Fruit fly (Drosophila melanogaster): ENCODE measurements around the gene CG31904.

Gene CG31904

DNA sequence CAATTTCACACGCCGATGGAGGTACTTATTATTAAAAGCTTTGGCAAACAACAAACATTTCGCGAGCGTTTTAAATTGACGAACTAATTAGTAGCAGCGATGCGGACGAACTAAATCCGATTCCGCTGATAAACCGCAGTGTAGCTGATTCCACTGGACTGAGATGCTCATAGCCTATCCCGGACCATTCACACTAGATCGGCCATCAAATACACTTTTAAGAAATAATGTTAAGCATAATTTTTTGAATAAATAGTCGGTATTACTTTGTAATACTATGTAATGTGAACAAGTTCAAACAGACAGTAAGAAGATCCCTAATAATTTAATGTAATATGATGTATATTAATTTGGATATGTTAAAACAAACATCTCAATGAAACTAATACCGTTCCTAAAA, 15.9 kb downstream of the CG31904 start, which contains the start of gene CG13794:
Gene CG13794, minus strand, starts transcription at position 101 of the 400 bp plus-strand sequence.
- TF ChIP-seq EcR (GFP tag; optimal IDR thresholded peaks at IDR 0.05): no peak
- TF ChIP-seq CG8159 (tag; optimal IDR thresholded peaks at IDR 0.05): no peak
- TF ChIP-seq CG15710 (tag; optimal IDR thresholded peaks at IDR 0.05): no peak
- TF ChIP-seq CG12605 (GFP tag; IDR thresholded peaks at IDR 0.05): no peak
- TF ChIP-seq Pif1A (GFP tag; optimal IDR thresholded peaks at IDR 0.05): no peak
- no peak for TF ChIP-seq CG10348 (GFP tag; IDR thresholded peaks at IDR 0.05)
- TF ChIP-seq gl (tag; optimal IDR thresholded peaks at IDR 0.05): no peak

DNA sequence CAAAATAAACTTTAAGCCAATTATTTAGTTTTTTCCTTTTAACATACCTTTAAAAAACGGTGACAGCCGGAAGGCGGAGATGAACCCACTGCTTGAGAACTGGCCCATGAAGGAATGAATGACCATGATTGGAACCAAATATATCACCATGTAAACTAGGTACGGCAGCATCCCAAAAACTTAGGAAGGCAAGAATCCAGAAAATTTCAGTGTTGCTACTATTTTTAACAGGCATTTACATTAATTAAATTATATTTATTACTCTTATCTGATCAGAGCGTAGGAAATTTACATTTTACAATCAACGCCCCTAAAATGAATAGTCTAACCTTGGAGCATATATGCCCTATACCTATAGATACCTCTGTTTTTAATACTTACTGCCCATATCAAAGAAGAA, 16.5 kb downstream of the CG31904 start:
- no peak for TF ChIP-seq Ets98B (GFP tag; IDR thresholded peaks at IDR 0.05)
- TF ChIP-seq EcR (GFP tag; optimal IDR thresholded peaks at IDR 0.05): no peak
- no peak for TF ChIP-seq CG13204 (GFP tag; optimal IDR thresholded peaks at IDR 0.05)
- no peak for TF ChIP-seq Pif1B (GFP tag; optimal IDR thresholded peaks at IDR 0.05)
- TF ChIP-seq CG34367 (tag; optimal IDR thresholded peaks at IDR 0.05): no peak
- no peak for TF ChIP-seq CG8301 (tag; optimal IDR thresholded peaks at IDR 0.05)
- TF ChIP-seq Snoo (tag; optimal IDR thresholded peaks at IDR 0.05): no peak
- TF ChIP-seq fd96Ca (GFP tag; IDR thresholded peaks at IDR 0.05): no peak
- TF ChIP-seq CG14655 (GFP tag; optimal IDR thresholded peaks at IDR 0.05): no peak
- TF ChIP-seq rn (GFP tag; IDR thresholded peaks at IDR 0.05): no peak
- no peak for TF ChIP-seq CG10348 (GFP tag; IDR thresholded peaks at IDR 0.05)
- no peak for TF ChIP-seq gl (tag; optimal IDR thresholded peaks at IDR 0.05)
- no peak for TF ChIP-seq CG8159 (tag; optimal IDR thresholded peaks at IDR 0.05)
- TF ChIP-seq CG12605 (GFP tag; IDR thresholded peaks at IDR 0.05): no peak
- no peak for TF ChIP-seq CG17806 (tag; optimal IDR thresholded peaks at IDR 0.05)
- TF ChIP-seq CG9948 (tag; optimal IDR thresholded peaks at IDR 0.05): no peak
- TF ChIP-seq Pif1A (GFP tag; optimal IDR thresholded peaks at IDR 0.05): no peak
- TF ChIP-seq D1 (tag; optimal IDR thresholded peaks at IDR 0.05): no peak
- no peak for TF ChIP-seq CG15710 (tag; optimal IDR thresholded peaks at IDR 0.05)

DNA sequence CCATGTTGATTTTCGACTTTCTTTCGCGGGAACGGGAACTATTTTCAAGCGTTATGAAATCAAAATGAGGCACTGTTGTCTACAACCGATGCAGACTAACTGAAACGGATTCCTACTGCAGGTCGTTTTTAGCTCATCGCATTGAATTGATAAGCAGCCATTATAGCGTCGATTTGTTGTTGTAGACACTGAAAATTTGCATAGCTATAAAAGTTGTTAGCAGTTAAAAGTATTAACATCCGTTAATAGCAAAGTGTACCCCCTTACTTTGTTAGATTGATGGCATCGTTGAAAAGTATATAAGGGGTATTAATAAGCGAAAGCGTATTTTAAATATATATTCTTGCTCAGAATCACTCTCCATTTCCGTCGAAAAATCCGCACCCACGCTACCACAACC, 19.2 kb downstream of the CG31904 start, which contains the start of gene CG13793:
Gene CG13793, minus strand, starts transcription at position 101 of the 400 bp plus-strand sequence.
- no peak for TF ChIP-seq D1 (tag; optimal IDR thresholded peaks at IDR 0.05)
- no peak for TF ChIP-seq CG8301 (tag; optimal IDR thresholded peaks at IDR 0.05)
- no peak for TF ChIP-seq EcR (GFP tag; optimal IDR thresholded peaks at IDR 0.05)
- no peak for TF ChIP-seq Pif1A (GFP tag; optimal IDR thresholded peaks at IDR 0.05)
- no peak for TF ChIP-seq CG4496 (GFP tag; IDR thresholded peaks at IDR 0.05)
- TF ChIP-seq CG17806 (tag; optimal IDR thresholded peaks at IDR 0.05): no peak
- no peak for TF ChIP-seq CG8159 (tag; optimal IDR thresholded peaks at IDR 0.05)
- TF ChIP-seq CG14655 (GFP tag; optimal IDR thresholded peaks at IDR 0.05): no peak
- TF ChIP-seq CG32121 (GFP tag; IDR thresholded peaks at IDR 0.05): no peak
- no peak for TF ChIP-seq CG12605 (GFP tag; IDR thresholded peaks at IDR 0.05)
- TF ChIP-seq CG13204 (GFP tag; optimal IDR thresholded peaks at IDR 0.05): no peak
- no peak for TF ChIP-seq rn (GFP tag; IDR thresholded peaks at IDR 0.05)
- no peak for TF ChIP-seq gl (tag; optimal IDR thresholded peaks at IDR 0.05)

DNA sequence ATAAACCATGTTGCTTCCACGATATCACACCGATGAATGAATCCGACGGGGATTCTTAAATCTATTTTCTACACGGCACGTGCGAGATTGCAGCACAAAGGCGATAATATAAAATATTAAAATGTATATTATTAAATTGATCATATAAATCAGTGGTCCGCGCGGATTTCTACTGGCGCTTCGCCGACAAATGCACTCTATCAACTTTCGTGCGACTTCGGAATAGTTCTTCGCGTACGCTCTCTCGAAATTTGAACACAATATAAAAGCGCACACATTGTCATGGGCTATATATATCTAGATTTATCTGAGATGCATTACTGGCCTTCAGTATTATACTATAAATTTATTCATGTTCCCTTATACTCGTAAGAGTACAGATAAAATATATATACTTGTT, 22.1 kb downstream of the CG31904 start, which contains the start of gene CG33296:
Gene CG33296, minus strand, starts transcription at position 101 of the 400 bp plus-strand sequence.
- no peak for TF ChIP-seq CG15710 (tag; optimal IDR thresholded peaks at IDR 0.05)
- TF ChIP-seq CG9948 (tag; optimal IDR thresholded peaks at IDR 0.05): no peak
- TF ChIP-seq CG13204 (GFP tag; optimal IDR thresholded peaks at IDR 0.05): no peak
- no peak for TF ChIP-seq CG32121 (GFP tag; IDR thresholded peaks at IDR 0.05)
- no peak for TF ChIP-seq CG34367 (tag; optimal IDR thresholded peaks at IDR 0.05)
- no peak for TF ChIP-seq Pif1B (GFP tag; optimal IDR thresholded peaks at IDR 0.05)
- no peak for TF ChIP-seq CG10348 (GFP tag; IDR thresholded peaks at IDR 0.05)
- TF ChIP-seq Snoo (tag; optimal IDR thresholded peaks at IDR 0.05): no peak
- no peak for TF ChIP-seq CG8159 (tag; optimal IDR thresholded peaks at IDR 0.05)
- TF ChIP-seq CG14655 (GFP tag; optimal IDR thresholded peaks at IDR 0.05): no peak
- no peak for TF ChIP-seq EcR (GFP tag; optimal IDR thresholded peaks at IDR 0.05)
- no peak for TF ChIP-seq D1 (tag; optimal IDR thresholded peaks at IDR 0.05)
- no peak for TF ChIP-seq rn (GFP tag; IDR thresholded peaks at IDR 0.05)
- TF ChIP-seq CG8301 (tag; optimal IDR thresholded peaks at IDR 0.05): no peak

DNA sequence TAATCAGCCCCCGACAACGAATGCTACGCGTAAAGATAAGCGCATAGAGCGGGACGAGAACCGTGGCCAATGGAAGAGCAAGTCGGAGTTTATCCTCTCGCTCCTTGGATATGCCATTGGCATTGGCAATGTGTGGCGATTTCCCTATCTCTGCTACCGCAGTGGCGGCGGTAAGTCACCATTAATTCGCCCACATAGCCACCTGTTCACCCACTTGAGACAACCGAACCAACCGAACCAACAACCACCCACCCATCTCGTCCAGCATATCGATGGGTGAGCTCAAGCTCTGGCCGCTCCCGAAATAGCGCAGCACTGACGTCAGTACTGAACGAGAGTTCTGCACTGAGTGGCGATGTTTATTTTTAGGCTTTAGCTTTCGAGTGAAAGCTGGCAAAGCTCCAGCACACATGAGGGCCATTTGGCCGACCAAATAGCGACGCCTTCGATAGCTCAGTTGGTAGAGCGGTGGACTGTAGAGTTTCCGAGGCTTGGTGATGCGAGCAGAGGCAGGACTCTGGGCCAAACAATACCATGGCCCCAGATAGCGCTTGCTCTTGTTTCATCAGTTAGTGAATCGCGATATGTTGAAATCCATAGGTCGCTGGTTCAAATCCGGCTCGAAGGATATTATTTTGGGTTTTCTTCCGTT, 27.4 kb downstream of the CG31904 start:
- no peak for TF ChIP-seq CG8159 (tag; optimal IDR thresholded peaks at IDR 0.05)
- TF ChIP-seq CG4496 (GFP tag; IDR thresholded peaks at IDR 0.05): 0 out of 3 replicates have a peak, but pooled peaks have one; percentile 18
- TF ChIP-seq CG8301 (tag; optimal IDR thresholded peaks at IDR 0.05): no peak
- TF ChIP-seq Pif1B (GFP tag; optimal IDR thresholded peaks at IDR 0.05): no peak

DNA sequence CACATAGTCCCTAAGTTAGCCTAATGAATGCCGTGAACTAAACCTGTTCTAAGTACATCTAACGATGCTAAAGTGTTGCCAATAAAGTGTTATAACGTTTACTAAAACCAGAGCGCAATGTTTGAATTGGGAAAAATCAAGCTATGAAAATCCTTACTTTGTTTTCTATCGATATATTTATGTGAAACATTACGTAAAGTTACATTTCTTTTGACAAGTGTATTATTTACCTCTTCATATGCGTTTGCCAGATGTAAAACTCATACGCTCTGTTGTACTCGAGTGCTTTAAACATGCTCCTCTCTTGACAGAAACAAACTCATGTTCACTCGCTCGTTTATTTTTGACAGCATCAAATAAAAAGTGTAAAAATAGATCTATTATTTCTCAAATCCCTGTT, 28.0 kb downstream of the CG31904 start, which contains the start of gene Ntl:
Gene Ntl, plus strand, starts transcription at position 301 of the 400 bp plus-strand sequence.
- no peak for TF ChIP-seq rn (GFP tag; IDR thresholded peaks at IDR 0.05)
- TF ChIP-seq CG10348 (GFP tag; IDR thresholded peaks at IDR 0.05): no peak
- no peak for TF ChIP-seq CG14655 (GFP tag; optimal IDR thresholded peaks at IDR 0.05)
- no peak for TF ChIP-seq Pif1A (GFP tag; optimal IDR thresholded peaks at IDR 0.05)
- TF ChIP-seq Pif1B (GFP tag; optimal IDR thresholded peaks at IDR 0.05): no peak
- TF ChIP-seq EcR (GFP tag; optimal IDR thresholded peaks at IDR 0.05): no peak
- TF ChIP-seq fd96Ca (GFP tag; IDR thresholded peaks at IDR 0.05): no peak

All from whole organism, pupa.